Fruit fly (Drosophila melanogaster) whole organism, embryonic: Measurements from ENCODE around the gene CG42269.

Experiments used
- CG10431 ChIP-seq: fragments of 200-800 bp; sonication (Bioruptor generic); optimal IDR thresholded peaks from 3 replicates; lab custom pipeline; 2018; ENCODE audit warnings: missing biosample characterization, mild to moderate bottlenecking, missing genetic modification characterization
- CG11456 ChIP-seq: fragments of 200-800 bp; sonication (Bioruptor generic); IDR thresholded peaks from 3 replicates; pipeline ENCODE4 v1.3.6; 2022; ENCODE audit warnings: missing biosample characterization, missing genetic modification characterization
- CG11504 ChIP-seq: fragments of 200-800 bp; sonication (Bioruptor generic); optimal IDR thresholded peaks from 3 replicates; lab custom pipeline; 2019; ENCODE audit warnings: missing biosample characterization, mild to moderate bottlenecking, missing genetic modification characterization, moderate library complexity
- CG13296 ChIP-seq: fragments of 200-800 bp; sonication (Bioruptor generic); optimal IDR thresholded peaks from 3 replicates; lab custom pipeline; 2018; ENCODE audit warnings: missing biosample characterization, mild to moderate bottlenecking, missing genetic modification characterization
- CG13775 ChIP-seq: fragments of 200-800 bp; sonication (Bioruptor generic); optimal IDR thresholded peaks from 3 replicates; lab custom pipeline; 2017; ENCODE audit warnings: missing biosample characterization, mild to moderate bottlenecking, missing genetic modification characterization
- CG16815 ChIP-seq: fragments of 200-800 bp; sonication (Bioruptor generic); optimal IDR thresholded peaks from 3 replicates; lab custom pipeline; 2017; ENCODE audit warnings: missing biosample characterization, mild to moderate bottlenecking, missing genetic modification characterization
- CG17612 ChIP-seq: fragments of 200-800 bp; sonication (Bioruptor generic); IDR thresholded peaks from 2 replicates; pipeline ENCODE4 v1.3.6; 2022; ENCODE audit warnings: missing biosample characterization, missing genetic modification characterization
- CG18011 ChIP-seq: fragments of 200-800 bp; sonication (Bioruptor generic); optimal IDR thresholded peaks from 2 replicates; lab custom pipeline; 2017; ENCODE audit warnings: missing biosample characterization, missing genetic modification characterization, mild to moderate bottlenecking, moderate library complexity, missing genotype
- CG2120 ChIP-seq: fragments of 200-800 bp; sonication (Bioruptor generic); optimal IDR thresholded peaks from 3 replicates; lab custom pipeline; 2016; ENCODE audit warnings: missing biosample characterization, missing genetic modification characterization
- CG5245 ChIP-seq: fragments of 200-800 bp; sonication (Bioruptor generic); optimal IDR thresholded peaks from 3 replicates; lab custom pipeline; 2016; ENCODE audit warnings: missing biosample characterization, missing genetic modification characterization
- CG6765 ChIP-seq: fragments of 200-800 bp; sonication (Bioruptor generic); optimal IDR thresholded peaks from 3 replicates; lab custom pipeline; 2017; ENCODE audit warnings: missing biosample characterization, mild to moderate bottlenecking, missing genetic modification characterization
- CG7556 ChIP-seq: fragments of 200-800 bp; sonication (Bioruptor generic); optimal IDR thresholded peaks from 2 replicates; lab custom pipeline; 2017; ENCODE audit warnings: missing biosample characterization, mild to moderate bottlenecking, missing genetic modification characterization
- CG8290 ChIP-seq, 3 experiments: fragments of 200-800 bp; sonication (Bioruptor generic); optimal IDR thresholded peaks; 2 replicates each; lab custom pipeline; 2016 to 2019; ENCODE audit warnings: missing biosample characterization in 3 of 3, missing genetic modification characterization in 3 of 3, mild to moderate bottlenecking in 2 of 3, moderate library complexity in 1 of 3
- CG9437 ChIP-seq: fragments of 200-800 bp; sonication (Bioruptor generic); optimal IDR thresholded peaks from 2 replicates; lab custom pipeline; 2018; ENCODE audit warnings: missing biosample characterization, mild to moderate bottlenecking, missing genetic modification characterization
- CG9609 ChIP-seq: fragments of 200-800 bp; sonication (Bioruptor generic); optimal IDR thresholded peaks from 3 replicates; lab custom pipeline; 2016; ENCODE audit warnings: missing biosample characterization, missing genetic modification characterization
- D ChIP-seq, 2 experiments: fragments of 200-800 bp in 1 of 2; fragments of >200 bp in 1 of 2; sonication (Bioruptor generic) in 1 of 2; optimal IDR thresholded peaks; 2 replicates in 1 of 2; 3 replicates in 1 of 2; lab custom pipeline; 2017; ENCODE audit warnings: mild to moderate bottlenecking in 1 of 2, missing biosample characterization in 1 of 2, missing genetic modification characterization in 1 of 2, missing genetic modification reagents in 1 of 2
- Dfd ChIP-seq, 2 experiments: fragments of >200 bp; optimal IDR thresholded peaks; 2 replicates each; lab custom pipeline; 2017; ENCODE audit warnings: missing biosample characterization in 2 of 2, missing genetic modification characterization in 2 of 2
- Drgx ChIP-seq: fragments of 200-800 bp; sonication (Bioruptor generic); IDR thresholded peaks from 2 replicates; pipeline ENCODE4 v1.3.6; 2022; ENCODE audit warnings: missing biosample characterization, missing genetic modification characterization
- Fer1 ChIP-seq: fragments of 200-800 bp; sonication (Bioruptor generic); optimal IDR thresholded peaks from 2 replicates; lab custom pipeline; 2017; ENCODE audit warnings: missing biosample characterization, mild to moderate bottlenecking, missing genetic modification characterization
- HmgD ChIP-seq: fragments of 200-800 bp; sonication (Bioruptor generic); optimal IDR thresholded peaks from 3 replicates; lab custom pipeline; 2016; ENCODE audit warnings: missing biosample characterization, missing genetic modification characterization
- Hr3 ChIP-seq: fragments of 200-800 bp; sonication (Bioruptor generic); optimal IDR thresholded peaks from 3 replicates; lab custom pipeline; 2016; ENCODE audit warnings: missing biosample characterization, missing genetic modification characterization
- Hr78 ChIP-seq, 2 experiments: fragments of 200-800 bp in 1 of 2; fragments of >200 bp in 1 of 2; sonication (Bioruptor generic) in 1 of 2; optimal IDR thresholded peaks; 2 replicates each; lab custom pipeline; 2017 to 2019; ENCODE audit warnings: missing biosample characterization in 2 of 2, missing genetic modification characterization in 2 of 2, mild to moderate bottlenecking in 1 of 2, moderate library complexity in 1 of 2
- Kr ChIP-seq: fragments of 200-800 bp; sonication (Bioruptor generic); optimal IDR thresholded peaks from 2 replicates; lab custom pipeline; 2017; ENCODE audit warnings: missing biosample characterization, mild to moderate bottlenecking, missing genetic modification characterization
- Myb ChIP-seq: fragments of 200-800 bp; sonication (Bioruptor generic); optimal IDR thresholded peaks from 2 replicates; lab custom pipeline; 2016; ENCODE audit warnings: missing biosample characterization, missing genetic modification characterization
- Neu2 ChIP-seq: fragments of 200-800 bp; sonication (Bioruptor generic); optimal IDR thresholded peaks from 3 replicates; lab custom pipeline; 2016; ENCODE audit warnings: missing biosample characterization, missing genetic modification characterization, borderline replicate concordance
- Nf-YC ChIP-seq: fragments of 200-800 bp; optimal IDR thresholded peaks from 3 replicates; lab custom pipeline; 2019; ENCODE audit warnings: missing biosample characterization, mild to moderate bottlenecking, missing genetic modification characterization, moderate library complexity
- Oaz ChIP-seq: fragments of 200-800 bp; sonication (Bioruptor generic); IDR thresholded peaks from 2 replicates; pipeline ENCODE4 v1.3.6; 2022; ENCODE audit warnings: missing biosample characterization, missing genetic modification characterization
- Ptx1 ChIP-seq: fragments of 200-800 bp; sonication (Bioruptor generic); IDR thresholded peaks from 2 replicates; pipeline ENCODE4 v1.3.6; 2022; ENCODE audit warnings: missing biosample characterization, missing genetic modification characterization
- Side ChIP-seq: fragments of 200-800 bp; sonication (Bioruptor generic); optimal IDR thresholded peaks from 2 replicates; lab custom pipeline; 2016; ENCODE audit warnings: missing biosample characterization, missing genetic modification characterization
- TFAM ChIP-seq: fragments of 200-800 bp; sonication (Bioruptor generic); optimal IDR thresholded peaks from 2 replicates; lab custom pipeline; 2017; ENCODE audit warnings: missing biosample characterization, missing genetic modification characterization, inconsistent platforms
- Tbp ChIP-seq: fragments of >200 bp; optimal IDR thresholded peaks from 2 replicates; lab custom pipeline; 2018; ENCODE audit warnings: missing biosample characterization, missing genetic modification characterization
- ara ChIP-seq: fragments of 200-800 bp; sonication (Bioruptor generic); IDR thresholded peaks from 2 replicates; pipeline ENCODE4 v1.3.6; 2022; ENCODE audit warnings: missing biosample characterization, missing genetic modification characterization
- bowl ChIP-seq: fragments of 200-800 bp; sonication (Bioruptor generic); IDR thresholded peaks from 2 replicates; pipeline ENCODE4 v1.3.6; 2022; ENCODE audit warnings: missing biosample characterization, missing genetic modification characterization
- crp ChIP-seq, 2 experiments: fragments of 200-800 bp; sonication (Bioruptor generic); optimal IDR thresholded peaks; 2 replicates in 1 of 2; 3 replicates in 1 of 2; lab custom pipeline; 2017; ENCODE audit warnings: missing biosample characterization in 2 of 2, missing genetic modification characterization in 2 of 2, mild to moderate bottlenecking in 1 of 2, moderate library complexity in 1 of 2
- disco-r ChIP-seq: fragments of 200-800 bp; sonication (Bioruptor generic); optimal IDR thresholded peaks from 2 replicates; lab custom pipeline; 2016; ENCODE audit warnings: missing biosample characterization, missing genetic modification characterization
- gcm2 ChIP-seq: fragments of 200-800 bp; sonication (Bioruptor generic); optimal IDR thresholded peaks from 2 replicates; lab custom pipeline; 2016; ENCODE audit warnings: missing biosample characterization, missing genetic modification characterization
- jumu ChIP-seq: fragments of 200-800 bp; sonication (Bioruptor generic); optimal IDR thresholded peaks from 3 replicates; lab custom pipeline; 2016; ENCODE audit warnings: missing biosample characterization, missing genetic modification characterization
- klu ChIP-seq: fragments of 200-800 bp; sonication (Bioruptor generic); IDR thresholded peaks from 2 replicates; pipeline ENCODE4 v1.3.6; 2022; ENCODE audit warnings: missing biosample characterization, missing genetic modification characterization
- lola ChIP-seq, 3 experiments: fragments of >200 bp in 2 of 3; fragments of 200-800 bp in 1 of 3; sonication (Bioruptor generic) in 1 of 3; optimal IDR thresholded peaks; 2 replicates each; lab custom pipeline; 2017 to 2019; ENCODE audit warnings: missing biosample characterization in 3 of 3, missing genetic modification characterization in 3 of 3, mild to moderate bottlenecking in 1 of 3, moderate library complexity in 1 of 3
- lov ChIP-seq, 2 experiments: fragments of 200-800 bp in 1 of 2; fragments of >200 bp in 1 of 2; sonication (Bioruptor generic) in 1 of 2; IDR thresholded peaks in 1 of 2; optimal IDR thresholded peaks in 1 of 2; 2 replicates in 1 of 2; 3 replicates in 1 of 2; pipeline versions ENCODE4 v1.3.6 to Lab custom; 2017 to 2022; ENCODE audit warnings: missing biosample characterization in 1 of 2, missing genetic modification characterization in 1 of 2
- nom ChIP-seq: fragments of 200-800 bp; sonication (Bioruptor generic); optimal IDR thresholded peaks from 2 replicates; lab custom pipeline; 2017; ENCODE audit warnings: missing biosample characterization, missing genetic modification characterization, mild to moderate bottlenecking, moderate library complexity, missing genetic modification reagents
- pzg ChIP-seq: fragments of 200-800 bp; sonication (Bioruptor generic); optimal IDR thresholded peaks from 3 replicates; lab custom pipeline; 2018; ENCODE audit warnings: missing biosample characterization, mild to moderate bottlenecking, missing genetic modification characterization, moderate library complexity
- run ChIP-seq: fragments of 200-800 bp; sonication (Bioruptor generic); optimal IDR thresholded peaks from 3 replicates; lab custom pipeline; 2018; ENCODE audit warnings: missing biosample characterization, mild to moderate bottlenecking, missing genetic modification characterization
- slbo ChIP-seq: fragments of 200-800 bp; sonication (Bioruptor generic); IDR thresholded peaks from 2 replicates; pipeline ENCODE4 v1.3.6; 2022; ENCODE audit warnings: missing biosample characterization, missing genetic modification characterization
- slou ChIP-seq: fragments of 200-800 bp; sonication (Bioruptor generic); optimal IDR thresholded peaks from 3 replicates; lab custom pipeline; 2016; ENCODE audit warnings: missing biosample characterization, missing genetic modification characterization
- ssp ChIP-seq: fragments of 200-800 bp; sonication (Bioruptor generic); IDR thresholded peaks from 2 replicates; pipeline ENCODE4 v1.3.6; 2022; ENCODE audit warnings: missing biosample characterization, missing genetic modification characterization
- tgo ChIP-seq: fragments of 200-800 bp; sonication (Bioruptor generic); IDR thresholded peaks from 3 replicates; pipeline ENCODE4 v1.3.6; 2022; ENCODE audit warnings: missing biosample characterization, missing genetic modification characterization
- tin ChIP-seq: fragments of 200-800 bp; sonication (Bioruptor generic); optimal IDR thresholded peaks from 3 replicates; lab custom pipeline; 2016; ENCODE audit warnings: missing biosample characterization, missing genetic modification characterization
- ttk ChIP-seq: fragments of 200-800 bp; sonication (Bioruptor generic); IDR thresholded peaks from 2 replicates; pipeline ENCODE4 v2.1.2; 2022; ENCODE audit warnings: missing biosample characterization, missing genetic modification characterization
- yki ChIP-seq: fragments of >200 bp; optimal IDR thresholded peaks from 3 replicates; lab custom pipeline; 2018

CG42269 gene

dm6 chr3L:6082561-6082960 lies 16.5 kb downstream of the CG42269 start, which contains the start of gene CG13293 (continued):
- TF ChIP-seq Oaz (GFP tag; lab: Robert Waterston, UW) (no peak), Neu2 (GFP tag; lab: Kevin White, UChicago) (no peak), TFAM (GFP tag; lab: Kevin White, UChicago) (no peak), CG10431 (peak; percentile 29), tin (GFP tag; lab: Kevin White, UChicago) (no peak), CG8290 (GFP tag; optimal IDR thresholded peaks at IDR 0.05; lab: Kevin White, UChicago) (no peak), CG8290 (tag; optimal IDR thresholded peaks at IDR 0.05; lab: Kevin White, UChicago) (peak in 1 of 2 experiments; percentile 43), tgo (no peak), Myb (peak; percentile 61), Kr (GFP tag; lab: Kevin White, UChicago) (no peak), lov (optimal IDR thresholded peaks at IDR 0.05; lab: Kevin White, UChicago) (no peak), lov (GFP tag; IDR thresholded peaks at IDR 0.05; lab: Robert Waterston, UW) (no peak), CG13775 (peak; percentile 18), Hr3 (no peak), CG13296 (GFP tag; lab: Kevin White, UChicago) (no peak), Side (GFP tag; lab: Kevin White, UChicago) (no peak), disco-r (GFP tag; lab: Kevin White, UChicago) (no peak), D (optimal IDR thresholded peaks at IDR 0.05; lab: Kevin White, UChicago) (no peak), D (GFP tag; optimal IDR thresholded peaks at IDR 0.05; lab: Kevin White, UChicago) (no peak), jumu (GFP tag; lab: Kevin White, UChicago) (no peak), HmgD (GFP tag; lab: Kevin White, UChicago) (no peak), CG5245 (GFP tag; lab: Kevin White, UChicago) (no peak)
- TF ChIP-seq, all 482 proteins: peak for 49

dm6 chr3L:6084446-6084845 lies 18.4 kb downstream of the CG42269 start:
- TF ChIP-seq nom, result no peak
- no peak for TF ChIP-seq CG7556 (GFP tag; lab: Kevin White, UChicago)
- no peak for TF ChIP-seq CG9437
- TF ChIP-seq Nf-YC (tag; lab: Kevin White, UChicago), result no peak
- TF ChIP-seq Ptx1 (GFP tag; lab: Robert Waterston, UW), result 0 out of 2 replicates have a peak, but pooled peaks have one; percentile 12
- no peak for TF ChIP-seq ttk (GFP tag; lab: Robert Waterston, UW)
- no peak for TF ChIP-seq CG2120 (GFP tag; lab: Kevin White, UChicago)
- no peak for TF ChIP-seq slou
- TF ChIP-seq run (tag; lab: Kevin White, UChicago), result no peak
- TF ChIP-seq CG16815 (GFP tag; lab: Kevin White, UChicago), result no peak
- no peak for TF ChIP-seq bowl (GFP tag; lab: Robert Waterston, UW)
- TF ChIP-seq CG17612 (GFP tag; lab: Robert Waterston, UW), result no peak
- TF ChIP-seq yki (lab: Kevin White, UChicago), result no peak
- no peak for TF ChIP-seq Dfd (GFP tag; optimal IDR thresholded peaks at IDR 0.05; lab: Kevin White, UChicago)
- TF ChIP-seq Drgx, result peak; percentile 54; the same call in 1 of the 2 replicates
- no peak for TF ChIP-seq CG11456 (GFP tag; lab: Robert Waterston, UW)
- no peak for TF ChIP-seq Hr78 (GFP tag; optimal IDR thresholded peaks at IDR 0.05; lab: Kevin White, UChicago)
- no peak for TF ChIP-seq Tbp
- TF ChIP-seq CG9609 (GFP tag; lab: Kevin White, UChicago), result no peak
- no peak for TF ChIP-seq CG18011 (GFP tag; lab: Kevin White, UChicago)
- TF ChIP-seq ara (GFP tag; lab: Robert Waterston, UW), result no peak
- no peak for TF ChIP-seq pzg (GFP tag; lab: Kevin White, UChicago)
- no peak for TF ChIP-seq klu
- TF ChIP-seq lola (GFP tag; optimal IDR thresholded peaks at IDR 0.05; lab: Kevin White, UChicago), result no peak
- no peak for TF ChIP-seq Hr3
- TF ChIP-seq ssp (GFP tag; lab: Robert Waterston, UW), result no peak
- no peak for TF ChIP-seq crp (GFP tag; optimal IDR thresholded peaks at IDR 0.05; lab: Kevin White, UChicago)
- TF ChIP-seq gcm2 (GFP tag; lab: Kevin White, UChicago), result no peak
- TF ChIP-seq CG6765 (GFP tag; lab: Kevin White, UChicago), result no peak
- TF ChIP-seq Fer1 (GFP tag; lab: Kevin White, UChicago), result no peak
- peak; percentile 27 for TF ChIP-seq CG11504 (tag; lab: Kevin White, UChicago)
- 0 out of 2 replicates have a peak, but pooled peaks have one; percentile 1 for TF ChIP-seq slbo (GFP tag; lab: Robert Waterston, UW)
